Fruit fly (Drosophila melanogaster) whole organism: ENCODE measurements around the gene CG32270.

Experiments used
- CG8478 ChIP-seq: fragments of >200 bp; optimal IDR thresholded peaks from 2 replicates; lab custom pipeline; 2018; ENCODE audit warnings: inconsistent platforms
- Dll ChIP-seq: fragments of >200 bp; optimal IDR thresholded peaks from 2 replicates; lab custom pipeline; 2017
- EcR ChIP-seq, 2 experiments: fragments of >200 bp; optimal IDR thresholded peaks; 2 replicates each; lab custom pipeline; 2017; ENCODE audit warnings: missing biosample characterization in 2 of 2, missing genetic modification characterization in 2 of 2, missing genetic modification reagents in 2 of 2
- pan ChIP-seq: fragments of >200 bp; optimal IDR thresholded peaks from 2 replicates; lab custom pipeline; 2017
- psq ChIP-seq: fragments of >200 bp; optimal IDR thresholded peaks from 2 replicates; lab custom pipeline; 2017

- TF ChIP-seq psq (lab: Kevin White, UChicago), result no peak
- no peak for TF ChIP-seq pan (lab: Kevin White, UChicago)
- TF ChIP-seq CG8478, result no peak
- no peak for TF ChIP-seq Dll (lab: Kevin White, UChicago)
- TF ChIP-seq EcR (GFP tag; optimal IDR thresholded peaks at IDR 0.05; lab: Kevin White, UChicago), result no peak
Observed at dm6 chr3L:3178530-3179096, 30.2 kb downstream of the CG32270 start, which contains the start of the genes MnM and Girdin.
